Worm (Caenorhabditis elegans) whole organism, L1 larva: Measurements from ENCODE around the gene C54E10.7.

Experiments used
- F16B12.6 ChIP-seq: fragments of 150-350 bp; optimal IDR thresholded peaks from 2 replicates; lab custom pipeline; 2014; ENCODE audit warnings: missing biosample characterization, missing genetic modification characterization
- aha-1 ChIP-seq: fragments of 150-350 bp; optimal IDR thresholded peaks from 2 replicates; lab custom pipeline; 2014; ENCODE audit warnings: missing biosample characterization, missing genetic modification characterization
- ceh-90 ChIP-seq: sonication (generic microtip); optimal IDR thresholded peaks from 2 replicates; lab custom pipeline; 2016; ENCODE audit warnings: missing genetic modification characterization, missing compliant biosample characterization
- dsc-1 ChIP-seq: sonication (generic microtip); optimal IDR thresholded peaks from 2 replicates; lab custom pipeline; 2016; ENCODE audit warnings: mild to moderate bottlenecking, missing genetic modification characterization, missing compliant biosample characterization
- efl-1 ChIP-seq, 4 experiments: fragments of 150-350 bp; optimal IDR thresholded peaks in 3 of 4; peaks in 1 of 4; 1 replicate in 1 of 4; 2 replicates in 3 of 4; lab custom pipeline; 2014; ENCODE audit warnings: missing biosample characterization in 2 of 4, missing genetic modification characterization in 2 of 4, missing genetic modification reagents in 2 of 4
- egl-13 ChIP-seq: sonication (generic microtip); optimal IDR thresholded peaks from 2 replicates; lab custom pipeline; 2016; ENCODE audit warnings: missing genotype, missing genetic modification reagents, missing genetic modification characterization, missing compliant biosample characterization
- egl-27 ChIP-seq, 2 experiments: fragments of 150-350 bp in 1 of 2; sonication (generic microtip); optimal IDR thresholded peaks; 3 replicates each; lab custom pipeline; 2017 to 2018; ENCODE audit warnings: missing biosample characterization in 2 of 2, missing genetic modification characterization in 2 of 2, missing genetic modification reagents in 2 of 2
- elt-2 ChIP-seq: sonication (generic microtip); optimal IDR thresholded peaks from 2 replicates; lab custom pipeline; 2016; ENCODE audit warnings: missing genetic modification characterization, mild to moderate bottlenecking, inconsistent platforms, missing compliant biosample characterization, missing genetic modification reagents
- elt-3 ChIP-seq, 6 experiments: fragments of 150-350 bp in 1 of 6; sonication (generic microtip); optimal IDR thresholded peaks; 2 replicates each; lab custom pipeline; 2017 to 2018; ENCODE audit warnings: missing biosample characterization in 6 of 6, missing genetic modification characterization in 6 of 6, inconsistent platforms in 1 of 6
- fkh-10 ChIP-seq: sonication (generic microtip); optimal IDR thresholded peaks from 2 replicates; lab custom pipeline; 2017; ENCODE audit warnings: missing biosample characterization, missing genetic modification reagents, missing genetic modification characterization
- fkh-4 ChIP-seq: sonication (generic microtip); optimal IDR thresholded peaks from 2 replicates; lab custom pipeline; 2016; ENCODE audit warnings: missing compliant biosample characterization, missing genetic modification characterization, borderline replicate concordance
- fkh-8 ChIP-seq: sonication (generic microtip); optimal IDR thresholded peaks from 2 replicates; lab custom pipeline; 2016; ENCODE audit warnings: mild to moderate bottlenecking, missing genetic modification characterization, missing compliant biosample characterization
- hlh-17 ChIP-seq: fragments of 200-800 bp; sonication (Bioruptor generic); optimal IDR thresholded peaks from 2 replicates; lab custom pipeline; 2018; ENCODE audit warnings: missing genetic modification characterization, mild to moderate bottlenecking, missing compliant biosample characterization, moderate library complexity, borderline replicate concordance
- irx-1 ChIP-seq: sonication (generic microtip); optimal IDR thresholded peaks from 2 replicates; lab custom pipeline; 2016; ENCODE audit warnings: missing genetic modification characterization, missing compliant biosample characterization
- jun-1 ChIP-seq: fragments of 150-350 bp; optimal IDR thresholded peaks from 2 replicates; lab custom pipeline; 2014; ENCODE audit warnings: missing biosample characterization, missing genetic modification reagents, missing genetic modification characterization
- lin-13 ChIP-seq: fragments of 150-350 bp; optimal IDR thresholded peaks from 2 replicates; lab custom pipeline; 2014; ENCODE audit warnings: missing biosample characterization, missing genetic modification reagents, missing genetic modification characterization
- lin-14 ChIP-seq: fragments of 200-800 bp; sonication (Bioruptor generic); optimal IDR thresholded peaks from 2 replicates; lab custom pipeline; 2018; ENCODE audit warnings: mild to moderate bottlenecking, missing genetic modification characterization, moderate library complexity, missing compliant biosample characterization
- lin-15B ChIP-seq: fragments of 150-350 bp; sonication (generic microtip); optimal IDR thresholded peaks from 3 replicates; lab custom pipeline; 2014; ENCODE audit warnings: missing biosample characterization, missing genetic modification characterization
- lsy-2 ChIP-seq, 2 experiments: fragments of 150-350 bp; optimal IDR thresholded peaks; 2 replicates each; lab custom pipeline; 2014; ENCODE audit warnings: missing biosample characterization in 2 of 2, missing genetic modification characterization in 2 of 2
- mab-9 ChIP-seq: fragments of 200-800 bp; sonication (Bioruptor generic); IDR thresholded peaks from 2 replicates; pipeline ENCODE4 v1.3.6; 2022; ENCODE audit warnings: missing genetic modification reagents, missing genetic modification characterization, missing compliant biosample characterization
- mdl-1 ChIP-seq, 2 experiments: fragments of 150-350 bp; optimal IDR thresholded peaks; 2 replicates each; lab custom pipeline; 2014 to 2017; ENCODE audit warnings: missing biosample characterization in 2 of 2, missing genetic modification characterization in 2 of 2, inconsistent platforms in 1 of 2
- mep-1 ChIP-seq: fragments of 150-350 bp; optimal IDR thresholded peaks from 2 replicates; lab custom pipeline; 2014; ENCODE audit warnings: missing biosample characterization, missing genetic modification characterization
- nhr-19 ChIP-seq: fragments of 200-800 bp; sonication (Bioruptor generic); conservative IDR thresholded peaks from 2 replicates; pipeline ENCODE4 v1.3.6; 2022; ENCODE audit warnings: missing genetic modification characterization, missing compliant biosample characterization
- nhr-237 ChIP-seq: fragments of 150-350 bp; optimal IDR thresholded peaks from 2 replicates; lab custom pipeline; 2014; ENCODE audit warnings: missing biosample characterization, missing genetic modification characterization
- nhr-47 ChIP-seq: sonication (generic microtip); optimal IDR thresholded peaks from 2 replicates; lab custom pipeline; 2016; ENCODE audit warnings: mild to moderate bottlenecking, missing genetic modification characterization, moderate library complexity, missing compliant biosample characterization
- nhr-84 ChIP-seq: sonication (generic microtip); optimal IDR thresholded peaks from 2 replicates; lab custom pipeline; 2017; ENCODE audit warnings: missing biosample characterization, missing genetic modification characterization
- nhr-85 ChIP-seq: sonication (generic microtip); peaks from one replicate; lab custom pipeline; 2016; ENCODE audit warnings: missing genetic modification characterization, inconsistent platforms, missing compliant biosample characterization
- pag-3 ChIP-seq: sonication (generic microtip); optimal IDR thresholded peaks from 2 replicates; lab custom pipeline; 2017; ENCODE audit warnings: missing genetic modification characterization, mild to moderate bottlenecking, missing compliant biosample characterization, antibody characterized with exemption, borderline replicate concordance; ENCODE audit not compliant: insufficient read depth
- pqm-1 ChIP-seq: sonication (generic microtip); optimal IDR thresholded peaks from 3 replicates; lab custom pipeline; 2017; ENCODE audit warnings: missing biosample characterization, missing genetic modification characterization
- skn-1 ChIP-seq: fragments of 150-350 bp; optimal IDR thresholded peaks from 2 replicates; lab custom pipeline; 2014; ENCODE audit warnings: missing biosample characterization, missing genetic modification characterization
- snu-23 ChIP-seq: sonication (generic microtip); optimal IDR thresholded peaks from 2 replicates; lab custom pipeline; 2016; ENCODE audit warnings: missing genetic modification characterization, missing compliant biosample characterization
- sup-37 ChIP-seq: fragments of 200-800 bp; sonication (Bioruptor generic); optimal IDR thresholded peaks from 2 replicates; lab custom pipeline; 2018; ENCODE audit warnings: mild to moderate bottlenecking, missing genetic modification characterization, missing compliant biosample characterization
- swsn-7 ChIP-seq: sonication (generic microtip); optimal IDR thresholded peaks from 2 replicates; lab custom pipeline; 2016; ENCODE audit warnings: missing genetic modification characterization, missing compliant biosample characterization
- unc-130 ChIP-seq: fragments of 150-350 bp; optimal IDR thresholded peaks from 2 replicates; lab custom pipeline; 2017; ENCODE audit warnings: missing biosample characterization, missing genetic modification characterization, inconsistent platforms
- unc-30 ChIP-seq: sonication (generic microtip); optimal IDR thresholded peaks from 2 replicates; lab custom pipeline; 2017; ENCODE audit warnings: missing biosample characterization, missing genetic modification characterization
- unc-62 ChIP-seq: fragments of 150-350 bp; optimal IDR thresholded peaks from 2 replicates; lab custom pipeline; 2014; ENCODE audit warnings: missing biosample characterization, missing genetic modification reagents, missing genetic modification characterization
- vab-15 ChIP-seq: sonication (generic microtip); optimal IDR thresholded peaks from 2 replicates; lab custom pipeline; 2017; ENCODE audit warnings: missing genotype, mild to moderate bottlenecking, missing genetic modification characterization, missing compliant biosample characterization
- zag-1 ChIP-seq: fragments of 150-350 bp; optimal IDR thresholded peaks from 2 replicates; lab custom pipeline; 2014; ENCODE audit warnings: missing biosample characterization, missing genetic modification characterization
- zip-4 ChIP-seq: fragments of 200-800 bp; sonication (Bioruptor generic); optimal IDR thresholded peaks from 2 replicates; lab custom pipeline; 2018; ENCODE audit warnings: mild to moderate bottlenecking, missing genetic modification characterization, moderate library complexity, missing compliant biosample characterization

C54E10.7 gene

ce11 chrV:18810705-18811104, 755 bp upstream of the C54E10.7 start, which contains the start of gene C54E10.3:
Gene C54E10.3, plus strand, starts transcription at chrV:18811005.
- TF ChIP-seq hlh-17 (GFP tag; lab: Kevin White, UChicago): no peak
- no peak for TF ChIP-seq snu-23 (GFP tag; lab: Kevin White, UChicago)
- TF ChIP-seq elt-2: no peak
- no peak for TF ChIP-seq aha-1
- TF ChIP-seq lsy-2 (tag; optimal IDR thresholded peaks at IDR 0.05; lab: Kevin White, UChicago): no peak
- TF ChIP-seq fkh-4: no peak
- TF ChIP-seq mep-1 (tag; lab: Kevin White, UChicago): no peak
- no peak for TF ChIP-seq nhr-19 (GFP tag; lab: Robert Waterston, UW)
- TF ChIP-seq F16B12.6 (tag; lab: Kevin White, UChicago): no peak
- no peak for TF ChIP-seq skn-1 (tag; lab: Kevin White, UChicago)
- no peak for TF ChIP-seq zag-1
- TF ChIP-seq unc-130: no peak
- TF ChIP-seq pqm-1 (tag; lab: Kevin White, UChicago): no peak
- TF ChIP-seq lin-15B (tag; lab: Kevin White, UChicago): no peak
- TF ChIP-seq, all 84 proteins: peak for 0

ce11 chrV:18819643-18820042, 8.2 kb downstream of the C54E10.7 start, which contains the start of gene ncs-5:
Gene ncs-5, plus strand, starts transcription at chrV:18819766.
- TF ChIP-seq irx-1: no peak
- no peak for TF ChIP-seq hlh-17 (GFP tag; lab: Kevin White, UChicago)
- no peak for TF ChIP-seq mab-9 (GFP tag; lab: Robert Waterston, UW)

ce11 chrV:18821569-18821968, 10.1 kb downstream of the C54E10.7 start:
- TF ChIP-seq lin-13 (GFP tag; lab: Kevin White, UChicago) (no peak), unc-62 (GFP tag; lab: Kevin White, UChicago) (no peak), ceh-90 (tag; lab: Kevin White, UChicago) (no peak), unc-130 (no peak), vab-15 (tag; lab: Kevin White, UChicago) (no peak), jun-1 (tag; lab: Kevin White, UChicago) (no peak), dsc-1 (tag; lab: Kevin White, UChicago) (no peak), irx-1 (no peak), efl-1 (optimal IDR thresholded peaks at IDR 0.05; lab: Kevin White, UChicago) (no peak), efl-1 (GFP tag; optimal IDR thresholded peaks at IDR 0.05 in 1 of 2; lab: Kevin White, UChicago) (no peak), lin-14 (GFP tag; lab: Kevin White, UChicago) (peak; percentile 45), egl-27 (tag; optimal IDR thresholded peaks at IDR 0.05; lab: Kevin White, UChicago) (no peak), swsn-7 (tag; lab: Kevin White, UChicago) (no peak), mdl-1 (tag; optimal IDR thresholded peaks at IDR 0.05; lab: Kevin White, UChicago) (no peak), mep-1 (tag; lab: Kevin White, UChicago) (no peak), unc-30 (tag; lab: Kevin White, UChicago) (no peak), nhr-47 (tag; lab: Kevin White, UChicago) (no peak), nhr-84 (tag; lab: Kevin White, UChicago) (no peak), nhr-85 (tag; lab: Kevin White, UChicago) (peak; percentile 32), egl-13 (tag; lab: Kevin White, UChicago) (no peak), fkh-10 (GFP tag; lab: Kevin White, UChicago) (peak; percentile 91), elt-3 (tag; optimal IDR thresholded peaks at IDR 0.05; lab: Kevin White, UChicago) (no peak), nhr-237 (tag; lab: Kevin White, UChicago) (no peak), pag-3 (tag; lab: Kevin White, UChicago) (no peak), sup-37 (GFP tag; lab: Kevin White, UChicago) (no peak), zip-4 (no peak), fkh-8 (tag; lab: Kevin White, UChicago) (no peak)
